Fruit fly (Drosophila melanogaster): Measurements from ENCODE around the gene CG10479.
A peak's percentile ranks its signal among the peaks of the same experiment; 100 is the strongest.

Gene CG10479

DNA sequence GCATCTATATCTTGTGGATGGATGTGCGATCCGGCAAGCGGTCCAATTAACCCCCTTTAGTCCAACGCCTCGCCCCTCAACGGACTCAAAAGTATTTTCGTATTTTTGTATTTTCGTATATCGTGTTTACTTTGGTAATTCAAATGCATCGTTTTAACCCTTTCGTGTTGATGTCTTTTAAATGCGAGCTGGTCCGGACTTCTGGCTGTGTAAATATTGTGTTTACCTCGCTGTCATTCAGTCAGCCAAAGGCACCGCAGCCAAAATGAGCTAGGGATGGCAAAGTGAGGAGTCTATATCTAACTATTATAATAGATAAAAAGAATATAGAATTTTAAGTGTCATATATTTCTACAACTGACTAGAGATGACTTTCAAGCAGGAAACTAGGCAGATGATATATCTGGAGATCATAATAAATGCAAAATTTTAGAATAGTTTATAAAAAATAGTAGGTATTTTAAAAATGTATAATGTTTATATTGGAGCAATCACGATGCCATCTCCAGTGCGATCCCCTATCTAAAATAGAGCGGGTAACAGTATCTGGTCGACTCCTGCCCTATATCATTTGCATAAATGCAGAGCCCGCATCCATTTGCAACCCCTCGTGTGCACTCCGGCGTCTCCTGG is 7.9 kb upstream of the CG10479 start (continued):
- TF ChIP-seq CG17612 (GFP tag; IDR thresholded peaks at IDR 0.05) (no peak), tll (GFP tag; optimal IDR thresholded peaks at IDR 0.05) (no peak), CG9727 (GFP tag; optimal IDR thresholded peaks at IDR 0.05) (peak; percentile 34), tin (GFP tag; optimal IDR thresholded peaks at IDR 0.05) (no peak), CG11085 (GFP tag; IDR thresholded peaks at IDR 0.05) (no peak), CG11696 (GFP tag; IDR thresholded peaks at IDR 0.05) (no peak), amos (GFP tag; IDR thresholded peaks at IDR 0.05; ENCODE audit: partially characterized antibody) (no peak), corto (GFP tag; optimal IDR thresholded peaks at IDR 0.05) (no peak), CG15601 (tag; optimal IDR thresholded peaks at IDR 0.05) (peak; percentile 14), Scr (GFP tag; IDR thresholded peaks at IDR 0.05; ENCODE audit: partially characterized antibody) (peak; percentile 36; the same call in 1 of the 2 replicates), gce (GFP tag; IDR thresholded peaks at IDR 0.05) (no peak), Mrtf (GFP tag; IDR thresholded peaks at IDR 0.05) (no peak), stc (GFP tag; IDR thresholded peaks at IDR 0.05) (no peak), Rfx (GFP tag; IDR thresholded peaks at IDR 0.05) (no peak), ci (GFP tag; IDR thresholded peaks at IDR 0.05) (0 out of 3 replicates have a peak, but pooled peaks have one; percentile 41), CG32532 (GFP tag; IDR thresholded peaks at IDR 0.05) (no peak), chm (GFP tag; IDR thresholded peaks at IDR 0.05) (0 out of 2 replicates have a peak, but pooled peaks have one; percentile 31), emc (GFP tag; optimal IDR thresholded peaks at IDR 0.05) (no peak), bsh (GFP tag; optimal IDR thresholded peaks at IDR 0.05) (peak in 1 of 2 experiments; percentile 21), Opbp (GFP tag; IDR thresholded peaks at IDR 0.05; ENCODE audit: partially characterized antibody) (no peak), br (optimal IDR thresholded peaks at IDR 0.05) (no peak), zen (tag; optimal IDR thresholded peaks at IDR 0.05) (no peak), CG7372 (GFP tag; IDR thresholded peaks at IDR 0.05) (no peak), CG33557 (GFP tag; optimal IDR thresholded peaks at IDR 0.05) (peak; percentile 51), CG14441 (GFP tag; IDR thresholded peaks at IDR 0.05) (no peak), prd (optimal IDR thresholded peaks at IDR 0.05) (no peak), prd (GFP tag; IDR thresholded peaks at IDR 0.05) (peak; percentile 45; the same call in 2 of the 3 replicates), chinmo (GFP tag; IDR thresholded peaks at IDR 0.05; ENCODE audit: partially characterized antibody) (0 out of 4 replicates have a peak, but pooled peaks have one; percentile 54), dmrt99B (tag; optimal IDR thresholded peaks at IDR 0.05) (no peak), Taf1 (GFP tag; IDR thresholded peaks at IDR 0.05) (no peak), shn (GFP tag; optimal IDR thresholded peaks at IDR 0.05) (no peak), jing (GFP tag; optimal IDR thresholded peaks at IDR 0.05) (no peak), CG2129 (GFP tag; IDR thresholded peaks at IDR 0.05; ENCODE audit: partially characterized antibody) (no peak), CG15269 (tag; optimal IDR thresholded peaks at IDR 0.05) (no peak), CG7928 (GFP tag; optimal IDR thresholded peaks at IDR 0.05) (no peak), CG17328 (GFP tag; IDR thresholded peaks at IDR 0.05) (peak; percentile 36; the same call in 1 of the 2 replicates), CG12391 (tag; optimal IDR thresholded peaks at IDR 0.05) (peak; percentile 8), row (GFP tag; IDR thresholded peaks at IDR 0.05) (peak; percentile 62; the same call in 2 of the 3 replicates), CG6254 (GFP tag; optimal IDR thresholded peaks at IDR 0.05) (no peak), CG4617 (GFP tag; optimal IDR thresholded peaks at IDR 0.05; ENCODE audit: borderline replicate concordance) (no peak), her (GFP tag; optimal IDR thresholded peaks at IDR 0.05) (no peak), CG18619 (GFP tag; optimal IDR thresholded peaks at IDR 0.05) (no peak), tgo (GFP tag; IDR thresholded peaks at IDR 0.05) (no peak), CG34376 (GFP tag; optimal IDR thresholded peaks at IDR 0.05) (no peak), CG34422 (GFP tag; IDR thresholded peaks at IDR 0.05) (no peak), CG9609 (GFP tag; optimal IDR thresholded peaks at IDR 0.05) (no peak), Eip74EF (GFP tag; optimal IDR thresholded peaks at IDR 0.05) (no peak), CG2875 (GFP tag; optimal IDR thresholded peaks at IDR 0.05) (no peak), p53 (GFP tag; optimal IDR thresholded peaks at IDR 0.05) (no peak), ara (GFP tag; IDR thresholded peaks at IDR 0.05) (peak; percentile 31; the same call in 1 of the 2 replicates)

Measured in whole organism, embryonic.